Fruit fly (Drosophila melanogaster): ENCODE results near the gene mRpL9.

- TF ChIP-seq CG15710 (tag; optimal IDR thresholded peaks at IDR 0.05), result no peak
- no peak for TF ChIP-seq Snoo (tag; optimal IDR thresholded peaks at IDR 0.05)
- no peak for TF ChIP-seq fd96Ca (GFP tag; IDR thresholded peaks at IDR 0.05)
- no peak for TF ChIP-seq CG32121 (GFP tag; IDR thresholded peaks at IDR 0.05)
- no peak for TF ChIP-seq CG13204 (GFP tag; optimal IDR thresholded peaks at IDR 0.05)
- TF ChIP-seq CG17806 (tag; optimal IDR thresholded peaks at IDR 0.05), result no peak
- TF ChIP-seq Pif1B (GFP tag; optimal IDR thresholded peaks at IDR 0.05), result no peak
These were observed 43.9 kb upstream of the mRpL9 start for dm6 chr3R:15286693-15287041.

Data from whole organism, pupa.